Fruit fly (Drosophila melanogaster): ENCODE results near the gene Pde9.

Pde9 gene

dm6 chrX:12753602-12754347 lies 143.4 kb downstream of the Pde9 start:
- TF ChIP-seq CG33017 (tag; optimal IDR thresholded peaks at IDR 0.05) = no peak
- TF ChIP-seq Hr96 (GFP tag; optimal IDR thresholded peaks at IDR 0.05) = peak; percentile 72
- no peak for TF ChIP-seq Clk (GFP tag; optimal IDR thresholded peaks at IDR 0.05)
- TF ChIP-seq CG7045 (GFP tag; optimal IDR thresholded peaks at IDR 0.05) = peak; percentile 13
- TF ChIP-seq Mnt (GFP tag; optimal IDR thresholded peaks at IDR 0.05) = peak; percentile 63
- TF ChIP-seq Crg-1 (GFP tag; optimal IDR thresholded peaks at IDR 0.05) = no peak
- TF ChIP-seq tj (GFP tag; optimal IDR thresholded peaks at IDR 0.05) = peak; percentile 78
- peak; percentile 85 for TF ChIP-seq cic (GFP tag; optimal IDR thresholded peaks at IDR 0.05)
- TF ChIP-seq CG12768 (GFP tag; optimal IDR thresholded peaks at IDR 0.05) = peak; percentile 83
- TF ChIP-seq ovo (GFP tag; optimal IDR thresholded peaks at IDR 0.05) = peak; percentile 95
- TF ChIP-seq pad (GFP tag; optimal IDR thresholded peaks at IDR 0.05) = peak; percentile 94
- no peak for TF ChIP-seq bab1 (GFP tag; optimal IDR thresholded peaks at IDR 0.05)

DNA sequence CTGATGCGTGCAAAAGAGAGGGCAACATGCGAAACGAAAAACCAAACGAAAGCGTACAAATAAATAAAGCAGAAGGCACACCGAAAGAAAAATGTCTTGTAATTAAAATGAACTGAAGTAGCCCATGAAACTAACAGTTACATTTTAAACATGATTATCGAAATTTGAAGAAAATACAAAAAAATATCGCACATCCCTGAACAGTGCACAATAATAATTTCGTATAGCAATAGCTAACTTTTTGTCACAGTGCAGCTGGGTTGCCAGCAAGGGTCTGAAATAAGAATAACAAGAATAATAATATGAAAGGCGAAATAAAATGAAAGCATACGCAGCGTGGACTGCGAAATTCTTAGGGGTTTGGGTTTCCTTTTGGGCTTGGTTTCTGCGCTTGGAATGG lies 144.9 kb downstream of the Pde9 start:
- TF ChIP-seq toe (GFP tag; optimal IDR thresholded peaks at IDR 0.05) = peak; percentile 78
- peak; percentile 91 for TF ChIP-seq tj (GFP tag; optimal IDR thresholded peaks at IDR 0.05)
- no peak for TF ChIP-seq kay (GFP tag; ENCODE audit: borderline replicate concordance)
- peak; percentile 97 for TF ChIP-seq CG14711 (tag; optimal IDR thresholded peaks at IDR 0.05)
- TF ChIP-seq cic (GFP tag; optimal IDR thresholded peaks at IDR 0.05) = peak; percentile 29
- peak; percentile 96 for TF ChIP-seq CG1620 (GFP tag; optimal IDR thresholded peaks at IDR 0.05)
- peak; percentile 91 for TF ChIP-seq CG12768 (GFP tag; optimal IDR thresholded peaks at IDR 0.05)
- peak; percentile 94 for TF ChIP-seq CG7045 (GFP tag; optimal IDR thresholded peaks at IDR 0.05)
- peak; percentile 98 for TF ChIP-seq CG7101 (tag; optimal IDR thresholded peaks at IDR 0.05)
- peak; percentile 92 for TF ChIP-seq CG5204 (GFP tag; optimal IDR thresholded peaks at IDR 0.05)
- TF ChIP-seq Crg-1 (GFP tag; optimal IDR thresholded peaks at IDR 0.05) = peak; percentile 94
- TF ChIP-seq bab1 (GFP tag; optimal IDR thresholded peaks at IDR 0.05) = peak; percentile 98
- TF ChIP-seq Hr96 (GFP tag; optimal IDR thresholded peaks at IDR 0.05) = peak; percentile 98
- TF ChIP-seq CG11617 (GFP tag; optimal IDR thresholded peaks at IDR 0.05) = peak; percentile 93
- TF ChIP-seq CG33017 (tag; optimal IDR thresholded peaks at IDR 0.05) = peak; percentile 93
- peak; percentile 91 for TF ChIP-seq pad (GFP tag; optimal IDR thresholded peaks at IDR 0.05)
- no peak for TF ChIP-seq ovo (GFP tag; optimal IDR thresholded peaks at IDR 0.05)
- TF ChIP-seq Mnt (GFP tag; optimal IDR thresholded peaks at IDR 0.05) = peak; percentile 95
- TF ChIP-seq Clk (GFP tag; optimal IDR thresholded peaks at IDR 0.05) = peak; percentile 94
- no peak for TF ChIP-seq cnc (optimal IDR thresholded peaks at IDR 0.05)

DNA sequence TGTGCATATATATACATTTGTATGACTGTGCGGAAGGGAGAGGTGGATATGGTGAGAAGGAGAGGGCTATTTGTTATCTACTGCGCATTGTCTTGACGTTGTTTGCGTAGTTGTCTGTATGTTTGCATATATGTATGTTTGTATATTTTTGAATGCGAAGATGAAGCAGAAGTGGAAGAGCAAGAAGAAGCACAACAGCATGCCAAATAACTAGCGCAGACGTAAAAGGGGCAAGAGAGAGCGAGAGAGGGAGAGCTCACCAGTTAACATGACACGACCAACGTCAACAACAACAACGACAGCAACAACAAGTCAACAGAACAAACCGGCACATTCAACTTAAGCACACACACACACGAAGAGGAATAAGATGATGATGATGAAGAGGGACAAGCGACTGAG lies 145.3 kb downstream of the Pde9 start:
- TF ChIP-seq Hr96 (GFP tag; optimal IDR thresholded peaks at IDR 0.05) (no peak), kay (GFP tag; ENCODE audit: borderline replicate concordance) (peak; percentile 77), cic (GFP tag; optimal IDR thresholded peaks at IDR 0.05) (peak; percentile 46)

- TF ChIP-seq ovo (GFP tag; optimal IDR thresholded peaks at IDR 0.05) = peak; percentile 99
- TF ChIP-seq CG7045 (GFP tag; optimal IDR thresholded peaks at IDR 0.05) = peak; percentile 99
- TF ChIP-seq CG33017 (tag; optimal IDR thresholded peaks at IDR 0.05) = peak; percentile 99
- TF ChIP-seq Clk (GFP tag; optimal IDR thresholded peaks at IDR 0.05) = peak; percentile 97
- peak; percentile 100 for TF ChIP-seq Hr96 (GFP tag; optimal IDR thresholded peaks at IDR 0.05)
- peak; percentile 99 for TF ChIP-seq CG12768 (GFP tag; optimal IDR thresholded peaks at IDR 0.05)
- TF ChIP-seq toe (GFP tag; optimal IDR thresholded peaks at IDR 0.05) = peak; percentile 99
- peak; percentile 99 for TF ChIP-seq CG14711 (tag; optimal IDR thresholded peaks at IDR 0.05)
- TF ChIP-seq CG7101 (tag; optimal IDR thresholded peaks at IDR 0.05) = peak; percentile 100
- TF ChIP-seq Crg-1 (GFP tag; optimal IDR thresholded peaks at IDR 0.05) = peak; percentile 100
- TF ChIP-seq pad (GFP tag; optimal IDR thresholded peaks at IDR 0.05) = peak; percentile 98
- TF ChIP-seq CG11617 (GFP tag; optimal IDR thresholded peaks at IDR 0.05) = peak; percentile 100
- peak; percentile 100 for TF ChIP-seq CG1620 (GFP tag; optimal IDR thresholded peaks at IDR 0.05)
- TF ChIP-seq cic (GFP tag; optimal IDR thresholded peaks at IDR 0.05) = peak; percentile 91
- TF ChIP-seq kay (GFP tag; ENCODE audit: borderline replicate concordance) = peak; percentile 96
- TF ChIP-seq Mnt (GFP tag; optimal IDR thresholded peaks at IDR 0.05) = peak; percentile 97
- TF ChIP-seq tj (GFP tag; optimal IDR thresholded peaks at IDR 0.05) = peak; percentile 98
- TF ChIP-seq CG5204 (GFP tag; optimal IDR thresholded peaks at IDR 0.05) = peak; percentile 99
- TF ChIP-seq bab1 (GFP tag; optimal IDR thresholded peaks at IDR 0.05) = peak; percentile 100
- no peak for TF ChIP-seq cnc (optimal IDR thresholded peaks at IDR 0.05)
Observed at dm6 chrX:12750928-12751631, 146.0 kb downstream of the Pde9 start.

DNA sequence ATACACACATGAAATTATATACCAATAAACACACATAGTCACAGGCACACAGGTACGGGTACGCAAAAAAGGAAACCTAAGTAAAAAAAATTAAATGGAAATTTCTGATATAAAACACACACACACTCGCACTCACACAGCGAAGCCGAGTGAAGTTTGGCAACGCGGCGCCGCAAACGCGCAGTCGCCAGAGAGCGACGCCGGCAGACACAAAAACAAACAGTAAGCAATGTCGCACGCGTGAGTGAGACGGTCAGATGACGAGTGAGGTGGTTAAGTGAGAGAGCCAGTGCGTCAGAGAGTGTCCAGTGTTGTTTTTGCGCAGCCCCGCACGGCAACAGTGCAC lies 146.6 kb downstream of the Pde9 start:
- TF ChIP-seq ovo (GFP tag; optimal IDR thresholded peaks at IDR 0.05) (no peak), toe (GFP tag; optimal IDR thresholded peaks at IDR 0.05) (no peak), CG11617 (GFP tag; optimal IDR thresholded peaks at IDR 0.05) (no peak), cnc (optimal IDR thresholded peaks at IDR 0.05) (no peak), Crg-1 (GFP tag; optimal IDR thresholded peaks at IDR 0.05) (no peak), CG1620 (GFP tag; optimal IDR thresholded peaks at IDR 0.05) (no peak), Clk (GFP tag; optimal IDR thresholded peaks at IDR 0.05) (no peak), Mnt (GFP tag; optimal IDR thresholded peaks at IDR 0.05) (no peak)

Data from whole organism, adult.